Fruit fly (Drosophila melanogaster) whole organism, embryonic: ENCODE results near the gene CG13482.

ENCODE experiments used
- Aef1 ChIP-seq: fragments of 200-800 bp; sonication (Bioruptor generic); IDR thresholded peaks from 3 replicates; pipeline ENCODE4 v1.3.6; 2022; ENCODE audit warnings: missing biosample characterization, missing genetic modification characterization
- CG10654 ChIP-seq: fragments of 200-800 bp; sonication (Bioruptor generic); optimal IDR thresholded peaks from 2 replicates; lab custom pipeline; 2016; ENCODE audit warnings: missing biosample characterization, missing genetic modification characterization
- CG11093 ChIP-seq: fragments of 200-800 bp; sonication (Bioruptor generic); IDR thresholded peaks from 3 replicates; pipeline ENCODE4 v1.3.6; 2022; ENCODE audit warnings: missing biosample characterization, missing genetic modification characterization
- CG11696 ChIP-seq: fragments of 200-800 bp; sonication (Bioruptor generic); IDR thresholded peaks from 2 replicates; pipeline ENCODE4 v1.3.6; 2022; ENCODE audit warnings: missing biosample characterization, missing genetic modification characterization
- CG12744 ChIP-seq: fragments of 200-800 bp; sonication (Bioruptor generic); optimal IDR thresholded peaks from 2 replicates; lab custom pipeline; 2016; ENCODE audit warnings: missing biosample characterization, missing genetic modification characterization
- CG14050 ChIP-seq: fragments of 200-800 bp; sonication (Bioruptor generic); IDR thresholded peaks from 3 replicates; pipeline ENCODE4 v1.3.6; 2022; ENCODE audit warnings: missing biosample characterization, missing genetic modification characterization
- CG14667 ChIP-seq: fragments of 200-800 bp; sonication (Bioruptor generic); IDR thresholded peaks from 2 replicates; pipeline ENCODE4 v1.3.6; 2022; ENCODE audit warnings: missing biosample characterization, missing genetic modification characterization
- CG16779 ChIP-seq: fragments of 200-800 bp; sonication (Bioruptor generic); IDR thresholded peaks from 2 replicates; pipeline ENCODE4 v1.3.6; 2022; ENCODE audit warnings: missing biosample characterization, missing genetic modification characterization
- CG17359 ChIP-seq: fragments of 200-800 bp; sonication (Bioruptor generic); optimal IDR thresholded peaks from 3 replicates; lab custom pipeline; 2018; ENCODE audit warnings: missing biosample characterization, mild to moderate bottlenecking, missing genetic modification characterization, moderate library complexity
- CG17802 ChIP-seq: fragments of 200-800 bp; sonication (Bioruptor generic); optimal IDR thresholded peaks from 2 replicates; lab custom pipeline; 2018; ENCODE audit warnings: missing biosample characterization, mild to moderate bottlenecking, missing genetic modification characterization, moderate library complexity
- CG17829 ChIP-seq: fragments of 200-800 bp; optimal IDR thresholded peaks from 2 replicates; lab custom pipeline; 2019; ENCODE audit warnings: missing biosample characterization, mild to moderate bottlenecking, missing genetic modification characterization, moderate library complexity
- CG1832 ChIP-seq: fragments of 200-800 bp; sonication (Bioruptor generic); optimal IDR thresholded peaks from 2 replicates; lab custom pipeline; 2017; ENCODE audit warnings: missing biosample characterization, mild to moderate bottlenecking, missing genetic modification characterization, inconsistent platforms
- CG3065 ChIP-seq: fragments of 200-800 bp; sonication (Bioruptor generic); optimal IDR thresholded peaks from 2 replicates; lab custom pipeline; 2016; ENCODE audit warnings: missing biosample characterization, missing genetic modification characterization
- CG31365 ChIP-seq: fragments of 200-800 bp; sonication (Bioruptor generic); optimal IDR thresholded peaks from 2 replicates; lab custom pipeline; 2018; ENCODE audit warnings: missing biosample characterization, mild to moderate bottlenecking, missing genetic modification characterization
- CG3163 ChIP-seq: fragments of 200-800 bp; sonication (Bioruptor generic); optimal IDR thresholded peaks from 3 replicates; lab custom pipeline; 2016; ENCODE audit warnings: missing biosample characterization, missing genetic modification characterization
- CG4360 ChIP-seq: fragments of 200-800 bp; sonication (Bioruptor generic); IDR thresholded peaks from 2 replicates; pipeline ENCODE4 v1.3.6; 2022; ENCODE audit warnings: missing biosample characterization, missing genetic modification characterization
- CG4617 ChIP-seq: fragments of 200-800 bp; sonication (Bioruptor generic); optimal IDR thresholded peaks from 3 replicates; lab custom pipeline; 2016; ENCODE audit warnings: missing biosample characterization, missing genetic modification characterization, borderline replicate concordance
- CG4707 ChIP-seq: fragments of 200-800 bp; sonication (Bioruptor generic); optimal IDR thresholded peaks from 2 replicates; lab custom pipeline; 2018; ENCODE audit warnings: missing biosample characterization, mild to moderate bottlenecking, missing genetic modification characterization, moderate library complexity
- CG5245 ChIP-seq: fragments of 200-800 bp; sonication (Bioruptor generic); optimal IDR thresholded peaks from 3 replicates; lab custom pipeline; 2016; ENCODE audit warnings: missing biosample characterization, missing genetic modification characterization
- CG7357 ChIP-seq: fragments of 200-800 bp; sonication (Bioruptor generic); IDR thresholded peaks from 3 replicates; pipeline ENCODE4 v1.3.6; 2022; ENCODE audit warnings: missing biosample characterization, missing genetic modification characterization
- CG7556 ChIP-seq: fragments of 200-800 bp; sonication (Bioruptor generic); optimal IDR thresholded peaks from 2 replicates; lab custom pipeline; 2017; ENCODE audit warnings: missing biosample characterization, mild to moderate bottlenecking, missing genetic modification characterization
- CG7963 ChIP-seq: fragments of 200-800 bp; sonication (Bioruptor generic); IDR thresholded peaks from 3 replicates; pipeline ENCODE4 v1.3.6; 2022; ENCODE audit warnings: missing biosample characterization, missing genetic modification characterization; ENCODE audit not compliant: partially characterized antibody
- CG8290 ChIP-seq, 3 experiments: fragments of 200-800 bp; sonication (Bioruptor generic); optimal IDR thresholded peaks; 2 replicates each; lab custom pipeline; 2016 to 2019; ENCODE audit warnings: missing biosample characterization in 3 of 3, missing genetic modification characterization in 3 of 3, mild to moderate bottlenecking in 2 of 3, moderate library complexity in 1 of 3
- CG8359 ChIP-seq: fragments of 200-800 bp; sonication (Bioruptor generic); optimal IDR thresholded peaks from 2 replicates; lab custom pipeline; 2017; ENCODE audit warnings: missing biosample characterization, mild to moderate bottlenecking, missing genetic modification characterization, borderline replicate concordance
- CG9817 ChIP-seq: fragments of 200-800 bp; sonication (Bioruptor generic); optimal IDR thresholded peaks from 2 replicates; lab custom pipeline; 2018; ENCODE audit warnings: missing biosample characterization, mild to moderate bottlenecking, missing genetic modification characterization, moderate library complexity
- CoRest ChIP-seq: fragments of 200-800 bp; sonication (Bioruptor generic); optimal IDR thresholded peaks from 3 replicates; lab custom pipeline; 2018; ENCODE audit warnings: missing biosample characterization, mild to moderate bottlenecking, missing genetic modification characterization, moderate library complexity
- D19A ChIP-seq: fragments of 200-800 bp; optimal IDR thresholded peaks from 3 replicates; lab custom pipeline; 2019; ENCODE audit warnings: missing biosample characterization, mild to moderate bottlenecking, missing genetic modification characterization, moderate library complexity
- D19B ChIP-seq: fragments of 200-800 bp; sonication (Bioruptor generic); optimal IDR thresholded peaks from 2 replicates; lab custom pipeline; 2017; ENCODE audit warnings: missing biosample characterization, mild to moderate bottlenecking, missing genetic modification characterization
- Doc2 ChIP-seq: fragments of 200-800 bp; sonication (Bioruptor generic); IDR thresholded peaks from 2 replicates; pipeline ENCODE4 v1.3.6; 2022; ENCODE audit warnings: missing biosample characterization, missing genetic modification characterization
- Drgx ChIP-seq: fragments of 200-800 bp; sonication (Bioruptor generic); IDR thresholded peaks from 2 replicates; pipeline ENCODE4 v1.3.6; 2022; ENCODE audit warnings: missing biosample characterization, missing genetic modification characterization
- E2f2 ChIP-seq: fragments of 200-800 bp; sonication (Bioruptor generic); IDR thresholded peaks from 2 replicates; pipeline ENCODE4 v1.3.6; 2022; ENCODE audit warnings: missing biosample characterization, missing genetic modification characterization
- Hey ChIP-seq: fragments of 200-800 bp; sonication (Bioruptor generic); optimal IDR thresholded peaks from 3 replicates; lab custom pipeline; 2018; ENCODE audit warnings: missing biosample characterization, mild to moderate bottlenecking, missing genetic modification characterization
- Meics ChIP-seq: fragments of 200-800 bp; sonication (Bioruptor generic); optimal IDR thresholded peaks from 2 replicates; lab custom pipeline; 2017; ENCODE audit warnings: missing biosample characterization, mild to moderate bottlenecking, missing genetic modification characterization
- NFAT ChIP-seq: fragments of 200-800 bp; sonication (Bioruptor generic); IDR thresholded peaks from 2 replicates; pipeline ENCODE4 v1.3.6; 2022; ENCODE audit warnings: missing biosample characterization, missing genetic modification characterization
- TFAM ChIP-seq: fragments of 200-800 bp; sonication (Bioruptor generic); optimal IDR thresholded peaks from 2 replicates; lab custom pipeline; 2017; ENCODE audit warnings: missing biosample characterization, missing genetic modification characterization, inconsistent platforms
- Xbp1 ChIP-seq: fragments of 200-800 bp; sonication (Bioruptor generic); optimal IDR thresholded peaks from 3 replicates; lab custom pipeline; 2016; ENCODE audit warnings: missing biosample characterization, mild to moderate bottlenecking, missing genetic modification characterization
- aop ChIP-seq: fragments of 200-800 bp; sonication (Bioruptor generic); IDR thresholded peaks from 2 replicates; pipeline ENCODE4 v1.3.6; 2022; ENCODE audit warnings: missing biosample characterization, missing genetic modification characterization
- az2 ChIP-seq: fragments of 200-800 bp; sonication (Bioruptor generic); optimal IDR thresholded peaks from 3 replicates; lab custom pipeline; 2016; ENCODE audit warnings: missing biosample characterization, missing genetic modification characterization
- bigmax ChIP-seq: fragments of 200-800 bp; sonication (Bioruptor generic); optimal IDR thresholded peaks from 2 replicates; lab custom pipeline; 2018; ENCODE audit warnings: missing biosample characterization, mild to moderate bottlenecking, missing genetic modification characterization
- ci ChIP-seq: fragments of 200-800 bp; sonication (Bioruptor generic); IDR thresholded peaks from 3 replicates; pipeline ENCODE4 v1.3.6; 2022; ENCODE audit warnings: missing biosample characterization, missing genetic modification characterization
- ewg ChIP-seq: fragments of 200-800 bp; sonication (Bioruptor generic); optimal IDR thresholded peaks from 3 replicates; lab custom pipeline; 2017; ENCODE audit warnings: mild to moderate bottlenecking, missing biosample characterization, missing genetic modification reagents, missing genetic modification characterization
- fu2 ChIP-seq: fragments of 200-800 bp; sonication (Bioruptor generic); optimal IDR thresholded peaks from 2 replicates; lab custom pipeline; 2016; ENCODE audit warnings: missing biosample characterization, missing genetic modification characterization
- her ChIP-seq: fragments of 200-800 bp; sonication (Bioruptor generic); optimal IDR thresholded peaks from 2 replicates; lab custom pipeline; 2016; ENCODE audit warnings: missing biosample characterization, missing genetic modification characterization
- insv ChIP-seq, 2 experiments: fragments of 200-800 bp; sonication (Bioruptor generic); optimal IDR thresholded peaks; 3 replicates each; lab custom pipeline; 2016 to 2018; ENCODE audit warnings: missing biosample characterization in 2 of 2, missing genetic modification characterization in 2 of 2
- mld ChIP-seq: fragments of 200-800 bp; sonication (Bioruptor generic); IDR thresholded peaks from 3 replicates; pipeline ENCODE4 v1.3.6; 2022; ENCODE audit warnings: missing biosample characterization, missing genetic modification characterization; ENCODE audit not compliant: partially characterized antibody
- otp ChIP-seq: fragments of 200-800 bp; sonication (Bioruptor generic); IDR thresholded peaks from 3 replicates; pipeline ENCODE4, ENCODE4 v1.3.6; 2022; ENCODE audit warnings: missing biosample characterization, missing genetic modification characterization
- sim ChIP-seq: fragments of 200-800 bp; sonication (Bioruptor generic); IDR thresholded peaks from 2 replicates; pipeline ENCODE4 v1.3.6; 2022; ENCODE audit warnings: missing biosample characterization, missing genetic modification characterization
- so ChIP-seq: fragments of 200-800 bp; sonication (Bioruptor generic); IDR thresholded peaks from 3 replicates; pipeline ENCODE4 v1.3.6; 2022; ENCODE audit warnings: missing biosample characterization, missing genetic modification characterization
- tio ChIP-seq: fragments of 200-800 bp; sonication (Bioruptor generic); optimal IDR thresholded peaks from 2 replicates; lab custom pipeline; 2017; ENCODE audit warnings: missing biosample characterization, missing genetic modification characterization, inconsistent platforms
- ttk ChIP-seq: fragments of 200-800 bp; sonication (Bioruptor generic); IDR thresholded peaks from 2 replicates; pipeline ENCODE4 v2.1.2; 2022; ENCODE audit warnings: missing biosample characterization, missing genetic modification characterization
- tx ChIP-seq: fragments of 200-800 bp; sonication (Bioruptor generic); optimal IDR thresholded peaks from 2 replicates; lab custom pipeline; 2016; ENCODE audit warnings: missing biosample characterization, missing genetic modification characterization

The CG13482 gene

DNA sequence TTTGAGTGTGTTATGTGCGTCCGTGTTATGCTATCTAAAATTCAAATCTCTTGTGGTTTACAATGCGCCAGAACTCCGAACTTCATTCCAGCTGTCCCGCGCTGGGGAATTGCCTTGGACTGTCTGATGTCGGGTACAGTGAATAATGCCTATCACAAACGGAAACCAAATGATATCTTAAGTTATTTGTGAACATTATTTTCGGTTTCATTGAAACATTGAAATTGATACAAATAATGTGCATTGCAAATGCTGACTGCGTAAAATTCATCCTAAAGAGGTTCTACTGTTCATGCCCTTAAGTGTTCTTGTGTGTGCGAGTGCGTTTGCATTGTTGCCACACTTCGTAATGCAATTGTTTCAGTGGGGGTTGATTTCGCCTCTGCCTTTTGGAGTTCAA, 25.3 kb upstream of the CG13482 start (continued):
- TF ChIP-seq NFAT (peak; percentile 83), D19B (peak; percentile 1), E2f2 (GFP tag; lab: Robert Waterston, UW) (peak; percentile 77), Hey (tag; lab: Kevin White, UChicago) (peak; percentile 73), CG12744 (GFP tag; lab: Kevin White, UChicago) (peak; percentile 89), CG4617 (GFP tag; lab: Kevin White, UChicago) (peak; percentile 92), CG4707 (GFP tag; lab: Kevin White, UChicago) (peak; percentile 94), TFAM (GFP tag; lab: Kevin White, UChicago) (peak; percentile 94), ci (GFP tag; lab: Robert Waterston, UW) (peak; percentile 98), tio (GFP tag; lab: Kevin White, UChicago) (peak; percentile 90), Xbp1 (GFP tag; lab: Kevin White, UChicago) (peak; percentile 94), Aef1 (GFP tag; lab: Robert Waterston, UW) (peak; percentile 80), CG4360 (GFP tag; lab: Robert Waterston, UW) (peak; percentile 85), Drgx (GFP tag; lab: Robert Waterston, UW) (peak; percentile 78), her (GFP tag; lab: Kevin White, UChicago) (peak; percentile 93), otp (GFP tag; lab: Robert Waterston, UW) (peak; percentile 97), CG7357 (peak; percentile 87), az2 (GFP tag; lab: Kevin White, UChicago) (peak; percentile 97), Doc2 (GFP tag; lab: Robert Waterston, UW) (0 out of 2 replicates have a peak, but pooled peaks have one; percentile 47), CG17359 (peak; percentile 96), tx (GFP tag; lab: Kevin White, UChicago) (peak; percentile 93), CG17829 (tag; lab: Kevin White, UChicago) (peak; percentile 98), CG14050 (GFP tag; lab: Robert Waterston, UW) (peak; percentile 87), aop (peak; percentile 87), ttk (peak; percentile 93), CG14667 (peak; percentile 93), so (GFP tag; lab: Robert Waterston, UW) (peak; percentile 92), insv (GFP tag; optimal IDR thresholded peaks at IDR 0.05; lab: Kevin White, UChicago) (peak; percentile 19 to 36), ewg (peak; percentile 85), CG5245 (GFP tag; lab: Kevin White, UChicago) (peak; percentile 96), CG11093 (GFP tag; lab: Robert Waterston, UW) (peak; percentile 93), bigmax (GFP tag; lab: Kevin White, UChicago) (peak; percentile 39), fu2 (GFP tag; lab: Kevin White, UChicago) (peak; percentile 79), CG9817 (tag; lab: Kevin White, UChicago) (peak; percentile 80), CG7963 (GFP tag; lab: Robert Waterston, UW) (no peak), Meics (peak; percentile 70), CG31365 (peak; percentile 83), sim (GFP tag; lab: Robert Waterston, UW) (peak; percentile 95), CG1832 (no peak), CoRest (peak; percentile 93), CG8290 (GFP tag; optimal IDR thresholded peaks at IDR 0.05; lab: Kevin White, UChicago) (peak; percentile 98), CG8290 (tag; optimal IDR thresholded peaks at IDR 0.05; lab: Kevin White, UChicago) (peak; percentile 92 to 96), CG17802 (tag; lab: Kevin White, UChicago) (peak; percentile 87), CG8359 (GFP tag; lab: Kevin White, UChicago) (peak; percentile 91), CG10654 (GFP tag; lab: Kevin White, UChicago) (peak; percentile 96), mld (GFP tag; lab: Robert Waterston, UW) (no peak), CG3163 (peak; percentile 81), CG11696 (GFP tag; lab: Robert Waterston, UW) (peak; percentile 76), CG16779 (GFP tag; lab: Robert Waterston, UW) (peak; percentile 73), CG3065 (GFP tag; lab: Kevin White, UChicago) (peak; percentile 92), D19A (tag; lab: Kevin White, UChicago) (peak; percentile 92), CG7556 (peak; percentile 90)
